Fruit fly (Drosophila melanogaster): ENCODE measurements around the gene COX7A.
A peak's percentile ranks its signal among the peaks of the same experiment; 100 is the strongest.

COX7A gene

dm6 chr3R:8316344-8317105 lies 24.3 kb downstream of the COX7A start, which contains the start of gene Coq2 (continued):
- TF ChIP-seq CG7271 (tag; optimal IDR thresholded peaks at IDR 0.05) (no peak), CG3163 (GFP tag; optimal IDR thresholded peaks at IDR 0.05) (no peak), CG13775 (GFP tag; optimal IDR thresholded peaks at IDR 0.05) (no peak), CG11398 (GFP tag; optimal IDR thresholded peaks at IDR 0.05) (no peak), phol (tag; optimal IDR thresholded peaks at IDR 0.05) (peak; percentile 25), nau (GFP tag; optimal IDR thresholded peaks at IDR 0.05) (no peak), CG12942 (GFP tag; optimal IDR thresholded peaks at IDR 0.05) (no peak), luna (GFP tag; optimal IDR thresholded peaks at IDR 0.05) (no peak), schlank (tag; optimal IDR thresholded peaks at IDR 0.05) (no peak), CG9727 (GFP tag; optimal IDR thresholded peaks at IDR 0.05) (no peak), chif (GFP tag; optimal IDR thresholded peaks at IDR 0.05) (no peak), corto (GFP tag; optimal IDR thresholded peaks at IDR 0.05) (no peak), hbn (GFP tag; IDR thresholded peaks at IDR 0.05; ENCODE audit: partially characterized antibody) (no peak), CG14965 (GFP tag; optimal IDR thresholded peaks at IDR 0.05; ENCODE audit: borderline replicate concordance) (no peak), Hr78 (GFP tag; optimal IDR thresholded peaks at IDR 0.05) (no peak), CG8359 (GFP tag; optimal IDR thresholded peaks at IDR 0.05; ENCODE audit: borderline replicate concordance) (no peak), h (optimal IDR thresholded peaks at IDR 0.05) (no peak), CG31388 (GFP tag; optimal IDR thresholded peaks at IDR 0.05) (no peak), nerfin-1 (tag; optimal IDR thresholded peaks at IDR 0.05) (no peak), ro (GFP tag; IDR thresholded peaks at IDR 0.05) (no peak), CG6791 (GFP tag; IDR thresholded peaks at IDR 0.05; ENCODE audit: partially characterized antibody) (no peak), NFAT (GFP tag; IDR thresholded peaks at IDR 0.05) (no peak), sna (GFP tag; IDR thresholded peaks at IDR 0.05; ENCODE audit: partially characterized antibody) (no peak), da (GFP tag; optimal IDR thresholded peaks at IDR 0.05) (no peak), MESR4 (GFP tag; optimal IDR thresholded peaks at IDR 0.05) (peak; percentile 52), Dip2 (GFP tag; IDR thresholded peaks at IDR 0.05) (no peak), CG3995 (GFP tag; optimal IDR thresholded peaks at IDR 0.05) (no peak), CG14667 (GFP tag; IDR thresholded peaks at IDR 0.05) (no peak), CTCF (GFP tag; optimal IDR thresholded peaks at IDR 0.05) (peak; percentile 53), D (optimal IDR thresholded peaks at IDR 0.05) (no peak), D (GFP tag; optimal IDR thresholded peaks at IDR 0.05) (no peak), vnd (GFP tag; IDR thresholded peaks at IDR 0.05; ENCODE audit: partially characterized antibody) (no peak), NC2α (GFP tag; optimal IDR thresholded peaks at IDR 0.05) (no peak), Blimp-1 (GFP tag; optimal IDR thresholded peaks at IDR 0.05) (no peak), NfI (GFP tag; optimal IDR thresholded peaks at IDR 0.05) (no peak), Ada2b (GFP tag; IDR thresholded peaks at IDR 0.05) (no peak), HLHmδ (GFP tag; optimal IDR thresholded peaks at IDR 0.05) (no peak), dysf (GFP tag; IDR thresholded peaks at IDR 0.05) (no peak), gsb-n (tag; optimal IDR thresholded peaks at IDR 0.05) (no peak), sens (GFP tag) (no peak), H2.0 (GFP tag; IDR thresholded peaks at IDR 0.05) (no peak), CG8924 (tag; optimal IDR thresholded peaks at IDR 0.05) (no peak), CG6689 (GFP tag; IDR thresholded peaks at IDR 0.05) (no peak), CG10654 (GFP tag; optimal IDR thresholded peaks at IDR 0.05) (no peak), CG10543 (GFP tag; optimal IDR thresholded peaks at IDR 0.05) (no peak), tup (GFP tag; optimal IDR thresholded peaks at IDR 0.05) (no peak), sima (GFP tag; optimal IDR thresholded peaks at IDR 0.05) (no peak), lab (GFP tag; optimal IDR thresholded peaks at IDR 0.05) (no peak), CG10979 (tag; optimal IDR thresholded peaks at IDR 0.05) (no peak), CG31441 (GFP tag; IDR thresholded peaks at IDR 0.05) (no peak), Antp (GFP tag; optimal IDR thresholded peaks at IDR 0.05) (no peak)
